Fruit fly (Drosophila melanogaster) whole organism, pupa: Measurements from ENCODE around the gene CG8202.

Experiments used
- CG10348 ChIP-seq: fragments of 200-800 bp; sonication (Bioruptor generic); IDR thresholded peaks from 2 replicates; pipeline ENCODE4 v1.3.6; 2022; ENCODE audit warnings: missing biosample characterization, missing genetic modification characterization
- CG12605 ChIP-seq: fragments of 200-800 bp; sonication (Bioruptor generic); IDR thresholded peaks from 2 replicates; pipeline ENCODE4 v1.3.6; 2022; ENCODE audit warnings: missing biosample characterization, missing genetic modification characterization
- CG13204 ChIP-seq: fragments of 200-800 bp; sonication (Bioruptor generic); optimal IDR thresholded peaks from 2 replicates; lab custom pipeline; 2018; ENCODE audit warnings: missing biosample characterization, mild to moderate bottlenecking, missing genetic modification characterization, moderate library complexity
- CG14655 ChIP-seq: fragments of 200-800 bp; sonication (Bioruptor generic); optimal IDR thresholded peaks from 3 replicates; lab custom pipeline; 2017; ENCODE audit warnings: mild to moderate bottlenecking, missing biosample characterization, missing genetic modification reagents, missing genetic modification characterization
- CG17806 ChIP-seq: fragments of 200-800 bp; sonication (Bioruptor generic); optimal IDR thresholded peaks from 2 replicates; lab custom pipeline; 2018; ENCODE audit warnings: missing biosample characterization, mild to moderate bottlenecking, missing genetic modification characterization, moderate library complexity
- CG32121 ChIP-seq: fragments of 200-800 bp; sonication (Bioruptor generic); IDR thresholded peaks from 2 replicates; pipeline ENCODE4 v1.3.6; 2022; ENCODE audit warnings: missing biosample characterization, missing genetic modification characterization
- CG34367 ChIP-seq: fragments of 200-800 bp; sonication (Bioruptor generic); optimal IDR thresholded peaks from 2 replicates; lab custom pipeline; 2018; ENCODE audit warnings: missing biosample characterization, mild to moderate bottlenecking, missing genetic modification characterization
- CG4496 ChIP-seq: fragments of 200-800 bp; sonication (Bioruptor generic); IDR thresholded peaks from 3 replicates; pipeline ENCODE4 v1.3.6; 2022; ENCODE audit warnings: missing biosample characterization, missing genetic modification characterization
- CG8159 ChIP-seq: fragments of 200-800 bp; sonication (Bioruptor generic); optimal IDR thresholded peaks from 3 replicates; lab custom pipeline; 2018; ENCODE audit warnings: missing biosample characterization, mild to moderate bottlenecking, missing genetic modification characterization, moderate library complexity
- D1 ChIP-seq: fragments of 200-800 bp; sonication (Bioruptor generic); optimal IDR thresholded peaks from 2 replicates; lab custom pipeline; 2018; ENCODE audit warnings: missing biosample characterization, mild to moderate bottlenecking, missing genetic modification characterization, moderate library complexity
- EcR ChIP-seq: fragments of 200-800 bp; sonication (Bioruptor generic); optimal IDR thresholded peaks from 3 replicates; lab custom pipeline; 2019; ENCODE audit warnings: missing biosample characterization, missing genetic modification characterization, mild to moderate bottlenecking, moderate library complexity, missing genetic modification reagents
- Pif1A ChIP-seq: fragments of 200-800 bp; sonication (Bioruptor generic); optimal IDR thresholded peaks from 3 replicates; lab custom pipeline; 2016; ENCODE audit warnings: missing biosample characterization, missing genetic modification characterization
- Snoo ChIP-seq: fragments of 200-800 bp; sonication (Bioruptor generic); optimal IDR thresholded peaks from 3 replicates; lab custom pipeline; 2017; ENCODE audit warnings: missing biosample characterization, mild to moderate bottlenecking, missing genetic modification characterization, inconsistent platforms
- gl ChIP-seq: fragments of 200-800 bp; sonication (Bioruptor generic); optimal IDR thresholded peaks from 2 replicates; lab custom pipeline; 2018; ENCODE audit warnings: missing biosample characterization, mild to moderate bottlenecking, missing genetic modification characterization

DNA sequence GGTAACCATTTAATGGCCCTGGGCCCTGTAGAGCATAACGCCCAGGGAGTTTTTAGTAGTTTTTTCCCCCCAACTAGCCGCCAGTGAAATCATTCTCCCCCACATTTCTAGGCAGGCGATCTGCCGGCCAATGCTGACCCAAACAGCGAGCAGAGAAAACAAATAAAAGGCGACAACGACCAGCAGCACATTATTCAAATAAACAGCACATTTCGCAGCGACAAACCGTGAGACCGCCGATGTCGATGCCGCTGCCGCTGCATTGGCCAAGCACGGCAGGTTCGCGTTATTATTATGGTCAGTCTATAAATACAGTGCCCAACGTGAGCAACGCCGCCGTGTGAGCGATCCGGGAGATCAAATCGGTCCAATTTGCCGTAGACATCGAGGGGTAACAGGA is 13.0 kb upstream of the CG8202 start, which contains the start of gene CG11760:
- no peak for TF ChIP-seq Pif1A (GFP tag; lab: Kevin White, UChicago)
- TF ChIP-seq D1, result no peak
- TF ChIP-seq EcR (GFP tag; lab: Kevin White, UChicago), result no peak
- TF ChIP-seq CG32121 (GFP tag; lab: Robert Waterston, UW), result no peak
- no peak for TF ChIP-seq CG12605 (GFP tag; lab: Robert Waterston, UW)
- no peak for TF ChIP-seq CG17806
- no peak for TF ChIP-seq gl (tag; lab: Kevin White, UChicago)
- no peak for TF ChIP-seq CG14655 (GFP tag; lab: Kevin White, UChicago)
- no peak for TF ChIP-seq CG8159 (tag; lab: Kevin White, UChicago)
- 0 out of 3 replicates have a peak, but pooled peaks have one; percentile 29 for TF ChIP-seq CG4496
- TF ChIP-seq CG13204, result no peak
- no peak for TF ChIP-seq CG10348 (GFP tag; lab: Robert Waterston, UW)
- no peak for TF ChIP-seq Snoo (tag; lab: Kevin White, UChicago)
- TF ChIP-seq CG34367 (tag; lab: Kevin White, UChicago), result no peak
